Fruit fly (Drosophila melanogaster): ENCODE data around the gene tfc.

Gene tfc

DNA sequence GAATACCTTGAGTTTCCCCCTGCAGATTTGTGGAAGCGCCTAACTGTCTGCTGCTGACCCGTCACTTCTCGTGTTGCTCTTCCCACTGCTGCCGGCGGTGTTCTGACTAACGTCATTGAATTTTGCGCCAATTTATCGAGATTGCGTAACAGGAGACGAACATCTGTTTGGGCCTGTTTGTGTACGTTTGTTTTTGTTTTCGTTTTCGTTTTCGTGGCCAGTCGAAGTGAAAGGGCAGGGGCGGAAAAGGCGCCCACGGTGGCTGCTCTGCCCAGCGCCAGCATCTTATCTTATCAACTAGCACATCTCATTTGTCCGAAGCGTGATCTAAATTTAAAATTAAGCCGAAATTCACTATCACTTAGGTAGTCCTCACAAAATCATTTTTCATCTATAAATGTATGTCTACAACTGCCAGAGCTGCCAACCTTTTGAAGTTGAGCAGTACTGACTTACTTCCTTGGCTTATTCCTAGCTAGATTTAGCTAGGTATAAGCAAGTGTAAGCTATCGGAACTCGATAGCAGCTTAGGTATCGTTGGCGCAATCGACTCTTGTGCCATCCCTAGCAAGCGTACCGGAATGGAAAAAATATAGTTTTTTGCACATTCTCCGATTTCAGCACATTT is 50.9 kb downstream of the tfc start, which contains the start of the genes Ctr9 and Nt5a (continued):
- TF ChIP-seq HmgD (GFP tag; optimal IDR thresholded peaks at IDR 0.05) (peak; percentile 41), Fer2 (tag; optimal IDR thresholded peaks at IDR 0.05) (peak; percentile 60), Max (GFP tag; optimal IDR thresholded peaks at IDR 0.05) (no peak), Deaf1 (tag; optimal IDR thresholded peaks at IDR 0.05) (no peak), CG12942 (GFP tag; optimal IDR thresholded peaks at IDR 0.05) (peak; percentile 14), CG4707 (GFP tag; optimal IDR thresholded peaks at IDR 0.05) (no peak), Antp (GFP tag; optimal IDR thresholded peaks at IDR 0.05) (peak; percentile 76), CG2120 (GFP tag; optimal IDR thresholded peaks at IDR 0.05) (peak; percentile 84), CG15073 (GFP tag; optimal IDR thresholded peaks at IDR 0.05) (no peak), Gsc (GFP tag; IDR thresholded peaks at IDR 0.05) (no peak), pzg (GFP tag; optimal IDR thresholded peaks at IDR 0.05) (peak; percentile 94), CG11456 (GFP tag; IDR thresholded peaks at IDR 0.05) (peak; percentile 81), CG16815 (GFP tag; optimal IDR thresholded peaks at IDR 0.05) (no peak), crp (GFP tag; optimal IDR thresholded peaks at IDR 0.05) (peak in 1 of 2 experiments; percentile 79), CG2712 (tag; optimal IDR thresholded peaks at IDR 0.05) (peak; percentile 58), CG12659 (GFP tag; optimal IDR thresholded peaks at IDR 0.05) (peak; percentile 86), NFAT (GFP tag; IDR thresholded peaks at IDR 0.05) (peak; percentile 88), CG17912 (GFP tag; optimal IDR thresholded peaks at IDR 0.05) (peak; percentile 53), Mad (GFP tag; optimal IDR thresholded peaks at IDR 0.05) (peak; percentile 38), gce (GFP tag; IDR thresholded peaks at IDR 0.05) (no peak), CG6683 (GFP tag; optimal IDR thresholded peaks at IDR 0.05) (peak; percentile 31), CG17829 (tag; optimal IDR thresholded peaks at IDR 0.05) (peak; percentile 61), Hr51 (GFP tag; optimal IDR thresholded peaks at IDR 0.05) (peak in 1 of 2 experiments; percentile 48), D19B (GFP tag; optimal IDR thresholded peaks at IDR 0.05) (no peak), CG6765 (GFP tag; optimal IDR thresholded peaks at IDR 0.05) (no peak), CG10979 (tag; optimal IDR thresholded peaks at IDR 0.05) (peak; percentile 13), MBD-R2 (GFP tag; IDR thresholded peaks at IDR 0.05) (peak; percentile 97), mld (GFP tag; IDR thresholded peaks at IDR 0.05; ENCODE audit: partially characterized antibody) (peak; percentile 10; the same call in 1 of the 3 replicates), CG42726 (GFP tag; IDR thresholded peaks at IDR 0.05; ENCODE audit: partially characterized antibody) (peak; percentile 16; the same call in 1 of the 2 replicates), tx (GFP tag; optimal IDR thresholded peaks at IDR 0.05) (peak; percentile 79), CG12391 (tag; optimal IDR thresholded peaks at IDR 0.05) (peak; percentile 61), Six4 (GFP tag; optimal IDR thresholded peaks at IDR 0.05) (peak; percentile 8), CG7839 (tag; optimal IDR thresholded peaks at IDR 0.05) (no peak), dysf (GFP tag; IDR thresholded peaks at IDR 0.05) (peak; percentile 40; the same call in 2 of the 3 replicates), bab2 (GFP tag; optimal IDR thresholded peaks at IDR 0.05) (peak; percentile 59), jigr1 (GFP tag; IDR thresholded peaks at IDR 0.05) (no peak), dmrt99B (tag; optimal IDR thresholded peaks at IDR 0.05) (no peak), ato (GFP tag; IDR thresholded peaks at IDR 0.05; ENCODE audit: partially characterized antibody) (peak; percentile 66), CG13296 (GFP tag; optimal IDR thresholded peaks at IDR 0.05) (peak; percentile 21), Tbp (GFP tag; optimal IDR thresholded peaks at IDR 0.05) (no peak), dmrt11E (tag; optimal IDR thresholded peaks at IDR 0.05) (peak; percentile 31), B-H1 (GFP tag; IDR thresholded peaks at IDR 0.05) (no peak), h (optimal IDR thresholded peaks at IDR 0.05) (no peak), kni (GFP tag; optimal IDR thresholded peaks at IDR 0.05) (peak; percentile 79), ind (GFP tag; optimal IDR thresholded peaks at IDR 0.05) (peak; percentile 38), CG18262 (tag; optimal IDR thresholded peaks at IDR 0.05) (peak; percentile 20), CG17361 (GFP tag; IDR thresholded peaks at IDR 0.05) (no peak; the same call in 2 of the 3 replicates), CG7357 (GFP tag; IDR thresholded peaks at IDR 0.05) (peak; percentile 7; the same call in 1 of the 3 replicates), sima (GFP tag; optimal IDR thresholded peaks at IDR 0.05) (no peak)

All from whole organism, embryonic.